Worm (Caenorhabditis elegans): ENCODE measurements around the gene rab-14.

ce11 chrX:15555529-15555928, 50.9 kb downstream of the rab-14 start:
- no peak for TF ChIP-seq pha-4 (GFP tag; IDR thresholded peaks at IDR 0.05)
- no peak for TF ChIP-seq pha-4 (tag; optimal IDR thresholded peaks at IDR 0.05)
- TF ChIP-seq nhr-77 (tag; optimal IDR thresholded peaks at IDR 0.05) = no peak
- TF ChIP-seq ama-1 (optimal IDR thresholded peaks at IDR 0.05) = no peak
- no peak for TF ChIP-seq ceh-28 (tag; optimal IDR thresholded peaks at IDR 0.05)
- no peak for TF ChIP-seq lin-15B (tag; optimal IDR thresholded peaks at IDR 0.05)
- no peak for TF ChIP-seq nhr-237 (tag; optimal IDR thresholded peaks at IDR 0.05)
- no peak for TF ChIP-seq snpc-4 (tag; optimal IDR thresholded peaks at IDR 0.05)
- TF ChIP-seq unc-62 (GFP tag; optimal IDR thresholded peaks at IDR 0.05 in 1 of 2) = peak in 1 of 2 experiments; percentile 80
- no peak for TF ChIP-seq unc-62 (tag; optimal IDR thresholded peaks at IDR 0.05)
- TF ChIP-seq lsy-2 (tag; optimal IDR thresholded peaks at IDR 0.05) = no peak
- no peak for TF ChIP-seq rbr-2 (tag; optimal IDR thresholded peaks at IDR 0.05)
- no peak for TF ChIP-seq fkh-10 (GFP tag; optimal IDR thresholded peaks at IDR 0.05)
- no peak for TF ChIP-seq nhr-28 (tag; optimal IDR thresholded peaks at IDR 0.05)
- TF ChIP-seq zfp-2 (tag; optimal IDR thresholded peaks at IDR 0.05) = no peak
